Fruit fly (Drosophila melanogaster) ovary, adult (tissue): ENCODE measurements around the gene CG32532.

ENCODE experiments used
- CG17801 ChIP-seq: fragments of 200-800 bp; optimal IDR thresholded peaks from 2 replicates; lab custom pipeline; 2019; ENCODE audit warnings: missing biosample characterization, mild to moderate bottlenecking, missing genetic modification characterization, moderate library complexity; ENCODE audit not compliant: partially characterized antibody

Gene CG32532

dm6 chrX:19547382-19547781 lies at the start of gene CG32532:
Gene CG32532, minus strand, starts transcription at chrX:19547482.
- no peak for TF ChIP-seq CG17801 (GFP tag; lab: Kevin White, UChicago)

dm6 chrX:19595862-19596261 lies 48.6 kb upstream of the CG32532 start:
- no peak for TF ChIP-seq CG17801 (GFP tag; lab: Kevin White, UChicago)

DNA sequence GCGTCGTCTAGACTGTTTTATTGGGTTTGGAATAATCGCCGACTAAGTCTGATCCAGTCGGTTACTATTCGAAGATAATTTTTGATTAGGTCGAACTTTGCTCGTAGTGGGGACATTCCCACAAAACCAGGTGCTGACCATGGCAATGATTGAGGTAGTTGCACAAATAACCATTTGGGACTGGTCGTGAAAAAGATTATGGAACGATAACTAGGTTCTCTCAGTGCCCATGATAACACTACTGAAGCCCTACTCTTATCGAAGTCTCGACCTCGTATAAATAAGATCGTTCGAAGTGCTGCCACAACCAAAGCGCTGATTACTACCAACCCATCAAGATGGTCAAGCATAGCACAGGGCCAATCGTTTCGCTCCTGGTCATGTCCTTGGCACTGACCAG lies 45.0 kb upstream of the CG32532 start, which contains the start of gene CG14205:
Gene CG14205 (plus strand): TSS at position 301 of the 400 bp plus-strand sequence.
- no peak for TF ChIP-seq CG17801 (GFP tag; lab: Kevin White, UChicago)

DNA sequence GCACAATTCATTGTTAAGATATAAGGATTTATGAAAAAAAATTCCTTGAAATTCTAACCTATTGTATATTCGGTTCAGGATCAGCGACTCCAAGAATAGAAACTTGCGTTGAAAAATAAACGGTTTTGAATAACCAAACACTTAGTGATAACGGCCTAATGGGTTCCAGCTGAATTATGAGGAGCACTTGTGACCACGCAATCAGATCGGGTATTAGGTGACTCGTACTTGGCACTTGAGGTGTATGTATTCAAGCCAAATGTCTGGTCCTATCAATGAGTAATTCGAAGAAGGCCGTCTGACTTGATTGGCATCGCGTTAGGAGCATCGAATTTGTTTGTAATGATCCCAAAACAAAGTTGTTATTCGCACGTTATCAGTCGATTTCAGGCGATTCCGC lies 43.3 kb upstream of the CG32532 start:
- no peak for TF ChIP-seq CG17801 (GFP tag; lab: Kevin White, UChicago)

DNA sequence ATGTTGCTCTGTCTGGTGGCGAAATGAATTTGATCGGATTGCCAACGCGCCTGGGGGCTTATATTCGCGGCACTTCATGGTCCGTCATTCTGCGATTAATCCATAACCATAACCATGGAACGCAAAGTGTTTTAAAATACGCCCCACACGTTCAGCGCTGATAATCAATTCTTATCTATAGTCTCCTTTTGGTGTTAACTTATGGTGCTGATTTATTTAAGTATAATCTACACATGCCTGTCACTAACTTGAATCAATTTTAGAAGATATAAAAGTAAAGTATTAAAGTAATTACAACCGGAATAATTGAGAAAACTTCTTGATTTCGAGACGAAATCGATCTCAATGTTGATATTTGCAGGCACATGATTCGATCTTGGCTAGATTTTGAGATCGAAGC lies 42.8 kb upstream of the CG32532 start, which contains the start of gene CG14219:
Gene CG14219 (minus strand): TSS at position 101 of the 400 bp plus-strand sequence.
- TF ChIP-seq CG17801 (GFP tag; lab: Kevin White, UChicago): no peak

DNA sequence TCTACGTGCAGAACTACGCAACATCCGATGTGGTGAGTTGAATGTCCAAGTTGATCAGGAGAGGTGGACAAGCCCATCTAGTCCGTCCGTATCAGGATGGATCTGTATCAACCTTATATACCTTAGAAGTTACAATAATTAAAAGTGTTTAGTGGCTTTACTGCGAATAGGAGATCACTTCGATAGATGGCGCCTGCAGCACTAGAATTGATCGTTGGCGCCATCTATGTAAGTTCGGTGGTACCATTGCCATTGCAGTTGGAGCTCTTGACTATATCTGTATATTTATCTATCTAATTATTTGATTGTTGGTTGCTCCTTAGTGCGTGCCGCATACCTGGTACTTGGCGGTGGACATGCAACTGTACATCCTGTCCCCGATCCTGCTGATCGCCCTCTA lies 37.9 kb upstream of the CG32532 start:
- TF ChIP-seq CG17801 (GFP tag; lab: Kevin White, UChicago): no peak

DNA sequence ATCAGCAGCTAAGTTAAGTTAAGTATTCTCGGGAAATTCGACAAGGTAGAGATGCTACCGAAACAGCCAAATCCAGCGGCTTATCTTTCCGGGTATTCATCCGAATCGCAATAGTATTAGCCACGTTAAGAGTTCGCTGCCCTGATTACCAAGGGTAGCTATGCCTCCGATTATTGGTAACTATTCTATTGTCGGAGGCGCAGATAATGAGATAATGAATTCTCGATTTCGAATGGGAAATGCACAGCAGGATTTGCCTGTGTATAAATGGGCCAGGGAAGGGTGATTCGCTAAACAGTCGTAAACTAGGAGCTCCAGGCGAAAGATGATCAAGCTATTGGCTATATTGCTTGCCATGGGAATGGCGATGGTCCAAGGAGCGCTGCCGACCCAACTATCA lies 36.0 kb upstream of the CG32532 start, which contains the start of gene CG14204:
Gene CG14204 (plus strand): TSS at position 301 of the 400 bp plus-strand sequence.
- no peak for TF ChIP-seq CG17801 (GFP tag; lab: Kevin White, UChicago)

dm6 chrX:19582732-19583131 lies 35.5 kb upstream of the CG32532 start:
- no peak for TF ChIP-seq CG17801 (GFP tag; lab: Kevin White, UChicago)

- TF ChIP-seq CG17801 (GFP tag; lab: Kevin White, UChicago): no peak
Observed at dm6 chrX:19581881-19582280, 34.6 kb upstream of the CG32532 start, which contains the start of gene CG14218. Gene CG14218, minus strand, starts transcription at chrX:19581981.

- TF ChIP-seq CG17801 (GFP tag; lab: Kevin White, UChicago): no peak
Observed at dm6 chrX:19579648-19580301, 32.5 kb upstream of the CG32532 start, which contains the start of gene Tao. Gene Tao, minus strand, starts transcription at chrX:19579800.

DNA sequence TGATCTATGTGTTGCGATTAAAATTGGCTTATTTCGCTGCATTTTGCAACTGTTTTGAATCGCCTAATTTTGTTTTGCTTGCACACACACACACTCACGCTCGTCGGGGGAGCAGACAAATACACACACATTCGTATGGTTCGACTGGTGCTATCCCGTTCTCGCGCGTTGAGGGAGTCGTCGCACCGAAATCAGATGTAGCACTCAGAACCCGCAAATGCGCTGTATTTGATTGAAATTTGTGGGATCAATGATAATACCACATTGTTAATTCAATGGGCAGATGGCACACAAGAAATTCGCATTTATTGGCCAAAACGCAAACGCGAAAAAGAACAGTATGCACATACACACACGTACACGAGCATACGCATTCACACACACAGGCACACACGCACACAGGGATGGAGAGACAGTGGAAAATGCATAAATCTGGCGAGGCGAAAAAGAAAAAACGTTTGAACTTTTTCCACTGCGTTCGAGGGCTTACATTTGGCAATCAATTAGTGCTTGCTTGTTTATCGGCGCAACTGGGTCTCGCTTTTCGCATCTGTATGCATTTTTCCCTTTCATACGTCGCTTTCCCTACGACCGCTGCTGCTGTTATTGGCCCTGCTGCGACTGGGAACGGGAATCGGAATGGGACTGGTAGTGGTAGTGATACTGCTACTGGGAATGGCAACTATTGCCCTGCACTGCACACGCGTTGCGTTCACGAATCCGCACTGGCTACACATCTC lies 31.8 kb upstream of the CG32532 start:
- TF ChIP-seq CG17801 (GFP tag; lab: Kevin White, UChicago): peak; percentile 31

dm6 chrX:19577940-19578632 lies 30.8 kb upstream of the CG32532 start:
- peak; percentile 28 for TF ChIP-seq CG17801 (GFP tag; lab: Kevin White, UChicago)

DNA sequence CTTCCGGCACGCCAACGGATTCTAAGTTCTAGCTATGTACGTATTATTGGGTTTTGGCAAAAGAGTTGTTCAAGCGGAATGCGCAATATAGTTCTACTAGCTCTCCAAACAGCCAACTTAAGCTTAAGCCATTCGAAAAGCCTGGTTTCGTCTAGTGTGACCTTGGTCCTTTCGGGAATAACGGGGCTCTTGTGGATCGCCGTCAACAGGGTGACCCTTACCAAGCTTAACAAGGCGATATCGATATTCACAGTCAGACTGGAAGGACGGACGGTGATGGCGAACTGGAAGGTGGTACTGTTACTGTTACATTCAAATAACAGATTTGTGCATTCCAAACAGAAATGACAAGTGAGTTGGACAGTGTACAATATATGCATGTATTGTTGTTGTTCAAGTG lies 26.4 kb upstream of the CG32532 start:
- TF ChIP-seq CG17801 (GFP tag; lab: Kevin White, UChicago): no peak

dm6 chrX:19565714-19566316 lies 18.5 kb upstream of the CG32532 start, which contains the start of the genes Grip84 and car:
Gene Grip84, minus strand, starts transcription at chrX:19565764.
Gene car, plus strand, starts transcription at chrX:19566019.
- no peak for TF ChIP-seq CG17801 (GFP tag; lab: Kevin White, UChicago)
